Fruit fly (Drosophila melanogaster) whole organism, wandering third instar larva: ENCODE measurements around the gene Lcp65Ag1.

ENCODE experiments used
- Abd-B ChIP-seq: fragments of >200 bp; optimal IDR thresholded peaks from 2 replicates; lab custom pipeline; 2017; ENCODE audit warnings: missing biosample characterization, missing genetic modification characterization
- CG9705 ChIP-seq: fragments of 200-800 bp; sonication (Bioruptor generic); optimal IDR thresholded peaks from 2 replicates; lab custom pipeline; 2018; ENCODE audit warnings: missing biosample characterization, mild to moderate bottlenecking, missing genetic modification characterization
- CrebA ChIP-seq: fragments of 200-800 bp; sonication (Bioruptor generic); optimal IDR thresholded peaks from 2 replicates; lab custom pipeline; 2016; ENCODE audit warnings: missing biosample characterization, mild to moderate bottlenecking, missing genetic modification characterization, borderline replicate concordance
- Dfd ChIP-seq: fragments of >200 bp; optimal IDR thresholded peaks from 2 replicates; lab custom pipeline; 2017; ENCODE audit warnings: missing biosample characterization, missing genetic modification characterization
- GATAd ChIP-seq: sonication (Bioruptor generic); optimal IDR thresholded peaks from 2 replicates; lab custom pipeline; 2016; ENCODE audit warnings: missing biosample characterization, missing genetic modification characterization
- Hnf4 ChIP-seq: fragments of 200-800 bp; sonication (Bioruptor generic); optimal IDR thresholded peaks from 2 replicates; lab custom pipeline; 2016; ENCODE audit warnings: missing biosample characterization, mild to moderate bottlenecking, missing genetic modification characterization
- Hr78 ChIP-seq: fragments of >200 bp; optimal IDR thresholded peaks from 2 replicates; lab custom pipeline; 2017; ENCODE audit warnings: missing biosample characterization, missing genetic modification characterization
- Hr83 ChIP-seq: fragments of 200-300 bp; sonication (Bioruptor generic); optimal IDR thresholded peaks from 2 replicates; lab custom pipeline; 2016; ENCODE audit warnings: missing biosample characterization, mild to moderate bottlenecking, missing genetic modification characterization, moderate library complexity; ENCODE audit not compliant: poor library complexity, severe bottlenecking
- Mio ChIP-seq: sonication (Bioruptor generic); optimal IDR thresholded peaks from 2 replicates; lab custom pipeline; 2016; ENCODE audit warnings: missing biosample characterization, missing genetic modification characterization
- N ChIP-seq: fragments of >200 bp; optimal IDR thresholded peaks from 2 replicates; lab custom pipeline; 2018; ENCODE audit warnings: missing biosample characterization, missing external identifiers, missing genetic modification characterization
- OdsH ChIP-seq: fragments of 200-800 bp; sonication (Bioruptor generic); optimal IDR thresholded peaks from 2 replicates; lab custom pipeline; 2016; ENCODE audit warnings: missing biosample characterization, mild to moderate bottlenecking, missing genetic modification characterization
- Rel ChIP-seq, 2 experiments: fragments of 200-800 bp; sonication (Bioruptor generic) in 1 of 2; optimal IDR thresholded peaks; 2 replicates in 1 of 2; 3 replicates in 1 of 2; lab custom pipeline; 2016 to 2019; ENCODE audit warnings: mild to moderate bottlenecking in 2 of 2, missing biosample characterization in 2 of 2, missing genetic modification characterization in 2 of 2, moderate library complexity in 1 of 2
- Sp1 ChIP-seq: fragments of 200-800 bp; sonication (Bioruptor generic); optimal IDR thresholded peaks from 3 replicates; lab custom pipeline; 2019; ENCODE audit warnings: missing biosample characterization, mild to moderate bottlenecking, missing genetic modification characterization, moderate library complexity
- br ChIP-seq: fragments of 200-800 bp; sonication (Bioruptor generic); optimal IDR thresholded peaks from 2 replicates; lab custom pipeline; 2016; ENCODE audit warnings: missing biosample characterization, missing genetic modification characterization
- brk ChIP-seq: fragments of 200-800 bp; sonication (Bioruptor generic); optimal IDR thresholded peaks from 2 replicates; lab custom pipeline; 2016; ENCODE audit warnings: missing biosample characterization, mild to moderate bottlenecking, missing genetic modification characterization
- dmrt93B ChIP-seq: fragments of 200-800 bp; sonication (Bioruptor generic); optimal IDR thresholded peaks from 2 replicates; lab custom pipeline; 2018; ENCODE audit warnings: missing biosample characterization, mild to moderate bottlenecking, missing genetic modification characterization
- dsf ChIP-seq: sonication (Bioruptor generic); optimal IDR thresholded peaks from 2 replicates; lab custom pipeline; 2016; ENCODE audit warnings: missing biosample characterization, missing genetic modification characterization, borderline replicate concordance
- ey ChIP-seq: fragments of 200-800 bp; sonication (Bioruptor generic); optimal IDR thresholded peaks from 2 replicates; lab custom pipeline; 2016; ENCODE audit warnings: missing biosample characterization, missing genetic modification characterization
- fru ChIP-seq: fragments of 200-800 bp; sonication (Bioruptor generic); optimal IDR thresholded peaks from 3 replicates; lab custom pipeline; 2016; ENCODE audit warnings: missing biosample characterization, mild to moderate bottlenecking, missing genetic modification characterization
- lola ChIP-seq: fragments of >200 bp; optimal IDR thresholded peaks from 2 replicates; lab custom pipeline; 2017; ENCODE audit warnings: missing biosample characterization, missing genetic modification characterization
- pan ChIP-seq: fragments of >200 bp; optimal IDR thresholded peaks from 2 replicates; lab custom pipeline; 2017
- psq ChIP-seq: fragments of 200-800 bp; sonication (Bioruptor generic); optimal IDR thresholded peaks from 3 replicates; lab custom pipeline; 2017; ENCODE audit warnings: missing biosample characterization, mild to moderate bottlenecking, missing genetic modification characterization, moderate library complexity
- rgr ChIP-seq: fragments of 200-800 bp; sonication (Bioruptor generic); optimal IDR thresholded peaks from 3 replicates; lab custom pipeline; 2016; ENCODE audit warnings: missing biosample characterization, mild to moderate bottlenecking, missing genetic modification characterization
- sv ChIP-seq: fragments of 200-800 bp; sonication (Bioruptor generic); optimal IDR thresholded peaks from 3 replicates; lab custom pipeline; 2016; ENCODE audit warnings: missing biosample characterization, missing genetic modification characterization
- tai ChIP-seq: sonication (Bioruptor generic); optimal IDR thresholded peaks from 2 replicates; lab custom pipeline; 2016; ENCODE audit warnings: missing biosample characterization, missing genetic modification characterization
- usp ChIP-seq: fragments of >200 bp; optimal IDR thresholded peaks from 2 replicates; lab custom pipeline; 2017; ENCODE audit warnings: missing biosample characterization, missing genetic modification characterization
- woc ChIP-seq: sonication (Bioruptor generic); optimal IDR thresholded peaks from 2 replicates; lab custom pipeline; 2016; ENCODE audit warnings: missing biosample characterization, mild to moderate bottlenecking, missing genetic modification characterization

The Lcp65Ag1 gene

dm6 chr3L:6140771-6141472, 5.8 kb upstream of the Lcp65Ag1 start:
- TF ChIP-seq dmrt93B (GFP tag; lab: Kevin White, UChicago) (no peak), Hr78 (GFP tag; lab: Kevin White, UChicago) (no peak), Hr83 (GFP tag; lab: Kevin White, UChicago) (no peak), CrebA (GFP tag; lab: Kevin White, UChicago) (no peak), fru (GFP tag; lab: Kevin White, UChicago) (no peak)

- no peak for TF ChIP-seq Dfd (GFP tag; lab: Kevin White, UChicago)
- no peak for TF ChIP-seq Abd-B (GFP tag; lab: Kevin White, UChicago)
- TF ChIP-seq Hr83 (GFP tag; lab: Kevin White, UChicago): no peak
- TF ChIP-seq usp (GFP tag; lab: Kevin White, UChicago): no peak
Measured at dm6 chr3L:6139924-6140574, 5.0 kb upstream of the Lcp65Ag1 start, which contains the start of gene Cpr65Av. Cpr65Av (minus strand) TSS chr3L:6139974.

dm6 chr3L:6138586-6138985, 3.5 kb upstream of the Lcp65Ag1 start:
- TF ChIP-seq dsf: no peak
- no peak for TF ChIP-seq woc (GFP tag; lab: Kevin White, UChicago)
- TF ChIP-seq psq (GFP tag; lab: Kevin White, UChicago): no peak
- no peak for TF ChIP-seq Abd-B (GFP tag; lab: Kevin White, UChicago)
- TF ChIP-seq br (GFP tag; lab: Kevin White, UChicago): no peak
- no peak for TF ChIP-seq rgr (GFP tag; lab: Kevin White, UChicago)
- no peak for TF ChIP-seq brk

DNA sequence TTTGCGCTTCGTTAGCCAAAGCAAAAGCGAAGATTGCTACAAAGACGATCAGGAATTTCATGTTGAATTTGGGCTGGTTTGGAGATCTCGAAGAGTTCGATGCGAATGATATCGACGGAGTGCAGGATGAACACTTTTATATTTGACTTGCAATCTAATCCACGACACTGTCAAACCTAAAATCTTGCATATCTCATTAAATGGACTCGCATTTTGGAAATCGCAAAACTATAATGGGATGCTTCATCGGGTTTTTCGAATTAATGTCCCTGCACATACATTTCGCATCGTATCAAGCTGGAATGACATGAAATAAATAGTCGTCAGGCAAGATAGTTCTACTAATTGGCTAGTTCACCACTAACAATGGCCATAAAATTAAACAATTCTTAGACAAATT, 2.9 kb upstream of the Lcp65Ag1 start, which contains the start of gene Lcp65Ae:
Lcp65Ae (minus strand) TSS at position 101 of the 400 bp plus-strand sequence.
- TF ChIP-seq br (GFP tag; lab: Kevin White, UChicago): no peak
- TF ChIP-seq dsf: no peak
- TF ChIP-seq rgr (GFP tag; lab: Kevin White, UChicago): no peak
- TF ChIP-seq ey: no peak
- no peak for TF ChIP-seq Dfd (GFP tag; lab: Kevin White, UChicago)
- TF ChIP-seq OdsH: no peak
- no peak for TF ChIP-seq fru (GFP tag; lab: Kevin White, UChicago)
- no peak for TF ChIP-seq lola (GFP tag; lab: Kevin White, UChicago)

- TF ChIP-seq usp (GFP tag; lab: Kevin White, UChicago) (no peak), tai (no peak), psq (GFP tag; lab: Kevin White, UChicago) (no peak), Abd-B (GFP tag; lab: Kevin White, UChicago) (no peak), dsf (no peak), GATAd (no peak), sv (GFP tag; lab: Kevin White, UChicago) (no peak), Rel (GFP tag; optimal IDR thresholded peaks at IDR 0.05; lab: Kevin White, UChicago) (no peak), Rel (tag; optimal IDR thresholded peaks at IDR 0.05; lab: Kevin White, UChicago) (no peak), Sp1 (GFP tag; lab: Kevin White, UChicago) (no peak), woc (GFP tag; lab: Kevin White, UChicago) (no peak), N (GFP tag; lab: Kevin White, UChicago) (no peak), brk (no peak), Hnf4 (GFP tag; lab: Kevin White, UChicago) (no peak)
Measured at dm6 chr3L:6136691-6137090, 1.6 kb upstream of the Lcp65Ag1 start, which contains the start of gene Lcp65Af. Lcp65Af (minus strand) TSS chr3L:6136791.

- TF ChIP-seq Sp1 (GFP tag; lab: Kevin White, UChicago) (no peak), Mio (GFP tag; lab: Kevin White, UChicago) (no peak), pan (no peak), sv (GFP tag; lab: Kevin White, UChicago) (no peak), CG9705 (GFP tag; lab: Kevin White, UChicago) (no peak), Hnf4 (GFP tag; lab: Kevin White, UChicago) (no peak), rgr (GFP tag; lab: Kevin White, UChicago) (no peak), Abd-B (GFP tag; lab: Kevin White, UChicago) (no peak)
Measured at dm6 chr3L:6133546-6133945, 1.5 kb downstream of the Lcp65Ag1 start, which contains the start of gene Lcp65Ag2. Lcp65Ag2 (minus strand) TSS chr3L:6133593.
